Comparison of ENCODE assay signal across 2 fruit fly cellular contexts in the genomic region with DNA sequence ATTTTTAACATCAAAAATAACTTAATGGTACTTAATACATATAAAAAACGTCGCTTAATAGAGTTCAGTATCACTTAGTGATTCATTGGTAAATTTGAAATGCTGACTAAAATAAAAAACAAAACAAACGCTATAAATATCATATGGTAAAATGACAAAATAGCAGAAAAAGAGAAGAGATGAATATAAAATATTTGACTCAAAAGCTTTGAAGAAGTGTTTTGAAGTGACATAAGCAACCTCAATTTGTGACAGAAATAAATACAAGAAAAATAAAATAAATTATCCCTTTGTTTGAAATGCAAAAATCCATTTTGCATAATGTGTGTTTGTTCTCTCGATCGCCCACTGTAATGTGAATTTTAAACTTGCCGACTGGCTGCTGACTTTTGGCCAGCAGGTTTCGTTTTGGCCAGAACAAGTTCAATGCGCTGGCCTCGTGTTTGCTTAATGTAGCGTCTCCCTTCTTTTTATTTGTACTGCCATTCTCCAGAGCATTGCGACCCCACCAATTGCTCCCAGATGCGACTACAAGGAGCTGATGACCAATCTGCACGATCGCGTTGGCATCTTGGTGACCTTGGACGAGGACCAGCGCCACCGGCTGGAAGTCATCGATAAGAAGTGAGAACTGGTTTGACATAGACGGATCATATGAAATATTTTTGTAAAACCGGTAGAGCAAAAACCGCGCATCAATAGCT.
TF ChIP-seq lines count a peak whose summit lies in the region.

No protein-coding gene starts in this region.

TF ChIP-seq in whole organism, prepupa, 60 proteins besides CTCF, POLR2A, EP300 and RAD21 (continued from another document):
- TF ChIP-seq CG4318 (GFP tag; optimal IDR thresholded peaks at IDR 0.05; lab: Kevin White, UChicago) (no peak), Hr4 (GFP tag; optimal IDR thresholded peaks at IDR 0.05; lab: Kevin White, UChicago) (peak; percentile 30), CG8319 (GFP tag; optimal IDR thresholded peaks at IDR 0.05; lab: Kevin White, UChicago) (no peak), topi (GFP tag; optimal IDR thresholded peaks at IDR 0.05; lab: Kevin White, UChicago) (peak; percentile 72), net (GFP tag; optimal IDR thresholded peaks at IDR 0.05; lab: Kevin White, UChicago) (peak; percentile 63), Ets21C (GFP tag; optimal IDR thresholded peaks at IDR 0.05; lab: Kevin White, UChicago) (peak; percentile 39), fkh (GFP tag; optimal IDR thresholded peaks at IDR 0.05; lab: Kevin White, UChicago) (no peak), Eip93F (GFP tag; optimal IDR thresholded peaks at IDR 0.05; lab: Kevin White, UChicago) (no peak), eg (GFP tag; IDR thresholded peaks at IDR 0.05; lab: Robert Waterston, UW) (no peak), Met (GFP tag; optimal IDR thresholded peaks at IDR 0.05; lab: Kevin White, UChicago) (peak; percentile 69), CG3032 (tag; optimal IDR thresholded peaks at IDR 0.05; lab: Kevin White, UChicago) (peak; percentile 27), CG32006 (GFP tag; optimal IDR thresholded peaks at IDR 0.05; lab: Kevin White, UChicago) (peak; percentile 61), dac (GFP tag; optimal IDR thresholded peaks at IDR 0.05; lab: Kevin White, UChicago) (no peak), ss (GFP tag; optimal IDR thresholded peaks at IDR 0.05; lab: Kevin White, UChicago) (no peak), CG11294 (GFP tag; IDR thresholded peaks at IDR 0.05; lab: Robert Waterston, UW) (no peak), CG6276 (GFP tag; optimal IDR thresholded peaks at IDR 0.05; lab: Kevin White, UChicago) (no peak), Ets96B (tag; optimal IDR thresholded peaks at IDR 0.05; lab: Kevin White, UChicago) (peak; percentile 18), CG16779 (tag; optimal IDR thresholded peaks at IDR 0.05; lab: Kevin White, UChicago) (no peak), OdsH (GFP tag; optimal IDR thresholded peaks at IDR 0.05; lab: Kevin White, UChicago) (peak; percentile 52), CG11762 (GFP tag; optimal IDR thresholded peaks at IDR 0.05; lab: Kevin White, UChicago; ENCODE audit: insufficient read depth) (peak; percentile 20), Sox14 (GFP tag; optimal IDR thresholded peaks at IDR 0.05; lab: Kevin White, UChicago) (peak; percentile 38), CG1621 (tag; optimal IDR thresholded peaks at IDR 0.05; lab: Kevin White, UChicago) (no peak), acj6 (GFP tag; optimal IDR thresholded peaks at IDR 0.05; lab: Kevin White, UChicago) (peak; percentile 61), dsx (GFP tag; optimal IDR thresholded peaks at IDR 0.05; lab: Kevin White, UChicago; ENCODE audit: poor library complexity, severe bottlenecking) (no peak), achi (GFP tag; optimal IDR thresholded peaks at IDR 0.05; lab: Kevin White, UChicago) (peak; percentile 54), spab (GFP tag; optimal IDR thresholded peaks at IDR 0.05; lab: Kevin White, UChicago) (peak; percentile 5), Sox102F (GFP tag; optimal IDR thresholded peaks at IDR 0.05; lab: Kevin White, UChicago) (peak; percentile 55), salr (GFP tag; optimal IDR thresholded peaks at IDR 0.05; lab: Kevin White, UChicago) (peak in 1 of 2 experiments; percentile 39), vri (GFP tag; optimal IDR thresholded peaks at IDR 0.05; lab: Kevin White, UChicago) (no peak), lz (GFP tag; optimal IDR thresholded peaks at IDR 0.05; lab: Kevin White, UChicago) (peak; percentile 67), CG31627 (GFP tag; optimal IDR thresholded peaks at IDR 0.05; lab: Kevin White, UChicago) (peak; percentile 57), Sox15 (GFP tag; optimal IDR thresholded peaks at IDR 0.05; lab: Kevin White, UChicago) (peak; percentile 48), pdm3 (GFP tag; optimal IDR thresholded peaks at IDR 0.05; lab: Kevin White, UChicago) (peak; percentile 48), Smox (GFP tag; optimal IDR thresholded peaks at IDR 0.05; lab: Kevin White, UChicago) (peak; percentile 69), CG8119 (GFP tag; IDR thresholded peaks at IDR 0.05; lab: Robert Waterston, UW) (no peak), fd85E (GFP tag; optimal IDR thresholded peaks at IDR 0.05; lab: Kevin White, UChicago) (no peak), Eip75B (GFP tag; optimal IDR thresholded peaks at IDR 0.05; lab: Kevin White, UChicago) (peak; percentile 1), cyc (GFP tag; optimal IDR thresholded peaks at IDR 0.05; lab: Kevin White, UChicago) (peak; percentile 39)

TF ChIP-seq in whole organism, wandering third instar larva, 38 proteins besides CTCF, POLR2A, EP300 and RAD21 (continued from another document):
- peak in 1 of 2 experiments; percentile 42 for TF ChIP-seq foxo (GFP tag; optimal IDR thresholded peaks at IDR 0.05; lab: Kevin White, UChicago)
- TF ChIP-seq CG32264 (GFP tag; optimal IDR thresholded peaks at IDR 0.05; lab: Kevin White, UChicago) = no peak
- TF ChIP-seq psq (GFP tag; optimal IDR thresholded peaks at IDR 0.05; lab: Kevin White, UChicago) = peak; percentile 42
- no peak for TF ChIP-seq Jra (GFP tag; optimal IDR thresholded peaks at IDR 0.05; lab: Kevin White, UChicago)
- TF ChIP-seq Hnf4 (GFP tag; optimal IDR thresholded peaks at IDR 0.05; lab: Kevin White, UChicago) = no peak
- no peak for TF ChIP-seq dsf (GFP tag; optimal IDR thresholded peaks at IDR 0.05; lab: Kevin White, UChicago; ENCODE audit: borderline replicate concordance)
- TF ChIP-seq CrebA (GFP tag; optimal IDR thresholded peaks at IDR 0.05; lab: Kevin White, UChicago; ENCODE audit: borderline replicate concordance) = no peak
- no peak for TF ChIP-seq tai (GFP tag; optimal IDR thresholded peaks at IDR 0.05; lab: Kevin White, UChicago)
- peak; percentile 51 for TF ChIP-seq HLH106 (tag; optimal IDR thresholded peaks at IDR 0.05; lab: Kevin White, UChicago)
